Worm (Caenorhabditis elegans) whole organism, L4 larva: Measurements from ENCODE around the gene F54C8.6.

Experiments used
- F44E2.7 ChIP-seq: fragments of 200-800 bp; sonication (Bioruptor generic); IDR thresholded peaks from 2 replicates; pipeline ENCODE4 v2.1.2; 2022; ENCODE audit warnings: missing genetic modification characterization, missing compliant biosample characterization
- T26A8.4 ChIP-seq: fragments of 200-800 bp; sonication (Bioruptor generic); IDR thresholded peaks from 2 replicates; pipeline ENCODE4 v1.3.6; 2022; ENCODE audit warnings: missing genetic modification characterization, missing compliant biosample characterization
- Y105C5A.15 ChIP-seq: fragments of 200-800 bp; sonication (Bioruptor generic); IDR thresholded peaks from 2 replicates; pipeline ENCODE4 v1.3.6; 2022; ENCODE audit warnings: missing genetic modification characterization, missing compliant biosample characterization
- Y48G9A.11 ChIP-seq: fragments of 200-800 bp; sonication (Bioruptor generic); IDR thresholded peaks from 2 replicates; pipeline ENCODE4 v1.3.6; 2022; ENCODE audit warnings: missing genetic modification reagents, missing genetic modification characterization, missing compliant biosample characterization
- Y75B8A.6 ChIP-seq: fragments of 200-800 bp; sonication (Bioruptor generic); IDR thresholded peaks from 2 replicates; pipeline ENCODE4 v1.3.6; 2022; ENCODE audit warnings: missing genetic modification reagents, missing genetic modification characterization, missing compliant biosample characterization
- ZK337.2 ChIP-seq: fragments of 200-800 bp; sonication (Bioruptor generic); IDR thresholded peaks from 2 replicates; pipeline ENCODE4 v1.3.6; 2022; ENCODE audit warnings: missing genetic modification reagents, missing genetic modification characterization, missing compliant biosample characterization
- ama-1 ChIP-seq: fragments of 150-350 bp; optimal IDR thresholded peaks from 2 replicates; lab custom pipeline; 2014; ENCODE audit warnings: inconsistent platforms, mixed read lengths
- ceh-44 ChIP-seq: fragments of 200-800 bp; sonication (Bioruptor generic); IDR thresholded peaks from 2 replicates; pipeline ENCODE4 v1.3.6; 2022; ENCODE audit warnings: missing genetic modification reagents, missing genetic modification characterization, missing compliant biosample characterization
- cey-2 ChIP-seq: sonication (generic microtip); optimal IDR thresholded peaks from 3 replicates; lab custom pipeline; 2017; ENCODE audit warnings: missing genetic modification characterization, mild to moderate bottlenecking, missing compliant biosample characterization, antibody characterized with exemption, borderline replicate concordance; ENCODE audit not compliant: insufficient read depth
- daf-19 ChIP-seq: fragments of 200-800 bp; sonication (Bioruptor generic); conservative IDR thresholded peaks from 2 replicates; pipeline ENCODE4 v1.3.6; 2022; ENCODE audit warnings: missing genetic modification characterization, missing compliant biosample characterization
- egl-27 ChIP-seq: sonication (generic microtip); optimal IDR thresholded peaks from 3 replicates; lab custom pipeline; 2017; ENCODE audit warnings: missing biosample characterization, missing genetic modification reagents, missing genetic modification characterization
- fos-1 ChIP-seq: fragments of 150-350 bp; optimal IDR thresholded peaks from 2 replicates; lab custom pipeline; 2014; ENCODE audit warnings: missing biosample characterization, missing genetic modification characterization
- hlh-11 ChIP-seq: fragments of 200-800 bp; sonication (Bioruptor generic); optimal IDR thresholded peaks from 2 replicates; lab custom pipeline; 2018; ENCODE audit warnings: mild to moderate bottlenecking, missing genetic modification characterization, missing compliant biosample characterization
- hlh-30 ChIP-seq: sonication (generic microtip); optimal IDR thresholded peaks from 2 replicates; lab custom pipeline; 2017; ENCODE audit warnings: antibody characterized with exemption, mild to moderate bottlenecking, missing genetic modification characterization, missing compliant biosample characterization; ENCODE audit not compliant: insufficient read depth
- lin-15B ChIP-seq: fragments of 150-350 bp; sonication (generic microtip); optimal IDR thresholded peaks from 3 replicates; lab custom pipeline; 2014; ENCODE audit warnings: missing biosample characterization, missing genetic modification characterization
- lin-38 ChIP-seq: fragments of 200-800 bp; sonication (Bioruptor generic); IDR thresholded peaks from 2 replicates; pipeline ENCODE4 v1.3.6; 2022; ENCODE audit warnings: missing genetic modification reagents, missing genetic modification characterization, missing compliant biosample characterization
- lir-3 ChIP-seq: sonication (generic microtip); optimal IDR thresholded peaks from 2 replicates; lab custom pipeline; 2016; ENCODE audit warnings: mild to moderate bottlenecking, missing genetic modification characterization, missing compliant biosample characterization
- lsy-2 ChIP-seq, 2 experiments: fragments of 150-350 bp in 1 of 2; sonication (generic microtip) in 1 of 2; optimal IDR thresholded peaks; 2 replicates each; lab custom pipeline; 2014 to 2017; ENCODE audit warnings: missing biosample characterization in 2 of 2, missing genetic modification characterization in 2 of 2
- mdt-29 ChIP-seq: fragments of 200-800 bp; sonication (Bioruptor generic); IDR thresholded peaks from 2 replicates; pipeline ENCODE4 v1.3.6; 2022; ENCODE audit warnings: missing genetic modification reagents, missing genetic modification characterization, missing compliant biosample characterization
- mep-1 ChIP-seq: fragments of 150-350 bp; sonication (generic microtip); optimal IDR thresholded peaks from 3 replicates; lab custom pipeline; 2014; ENCODE audit warnings: missing biosample characterization, missing genetic modification characterization
- mes-2 ChIP-seq: sonication (generic microtip); optimal IDR thresholded peaks from 2 replicates; lab custom pipeline; 2016; ENCODE audit warnings: missing genotype, mild to moderate bottlenecking, missing genetic modification characterization, missing compliant biosample characterization; ENCODE audit not compliant: poor library complexity, severe bottlenecking
- mxl-3 ChIP-seq: fragments of 200-800 bp; sonication (Bioruptor generic); optimal IDR thresholded peaks from 2 replicates; lab custom pipeline; 2018; ENCODE audit warnings: mild to moderate bottlenecking, missing genetic modification characterization, missing compliant biosample characterization
- nhr-102 ChIP-seq: sonication (generic microtip); optimal IDR thresholded peaks from 2 replicates; lab custom pipeline; 2016; ENCODE audit warnings: mild to moderate bottlenecking, missing genetic modification characterization, moderate library complexity, missing compliant biosample characterization
- nhr-28 ChIP-seq: fragments of 150-350 bp; optimal IDR thresholded peaks from 2 replicates; lab custom pipeline; 2014; ENCODE audit warnings: missing biosample characterization, missing genetic modification characterization
- nhr-42 ChIP-seq: fragments of 200-800 bp; sonication (Bioruptor generic); IDR thresholded peaks from 2 replicates; pipeline ENCODE4 v1.3.6; 2022; ENCODE audit warnings: missing genetic modification characterization, missing compliant biosample characterization
- nhr-48 ChIP-seq: sonication (generic microtip); optimal IDR thresholded peaks from 2 replicates; lab custom pipeline; 2016; ENCODE audit warnings: mild to moderate bottlenecking, missing genetic modification characterization, missing compliant biosample characterization
- pha-4 ChIP-seq, 2 experiments: fragments of 150-350 bp in 1 of 2; fragments of 200-800 bp in 1 of 2; sonication (Bioruptor generic) in 1 of 2; IDR thresholded peaks in 1 of 2; optimal IDR thresholded peaks in 1 of 2; 2 replicates each; pipeline versions ENCODE4 v1.3.6 to Lab custom; 2014 to 2022; ENCODE audit warnings: missing genetic modification characterization in 2 of 2, missing genetic modification reagents in 2 of 2, missing biosample characterization in 1 of 2, missing compliant biosample characterization in 1 of 2
- set-16 ChIP-seq: fragments of 200-800 bp; sonication (Bioruptor generic); IDR thresholded peaks from 2 replicates; pipeline ENCODE4 v1.3.6; 2022; ENCODE audit warnings: missing genetic modification reagents, missing genetic modification characterization, missing compliant biosample characterization
- snpc-4 ChIP-seq: fragments of 150-350 bp; optimal IDR thresholded peaks from 2 replicates; lab custom pipeline; 2014; ENCODE audit warnings: missing biosample characterization, missing genetic modification characterization
- spr-3 ChIP-seq: fragments of 200-800 bp; sonication (Bioruptor generic); optimal IDR thresholded peaks from 2 replicates; lab custom pipeline; 2018; ENCODE audit warnings: mild to moderate bottlenecking, missing genetic modification characterization, missing compliant biosample characterization
- tag-97 ChIP-seq: fragments of 200-800 bp; sonication (Bioruptor generic); IDR thresholded peaks from 2 replicates; pipeline ENCODE4 v1.3.6; 2022; ENCODE audit warnings: missing genetic modification characterization, missing compliant biosample characterization
- unc-39 ChIP-seq: sonication (generic microtip); optimal IDR thresholded peaks from 2 replicates; lab custom pipeline; 2017; ENCODE audit warnings: missing biosample characterization, missing genetic modification characterization
- unc-62 ChIP-seq, 3 experiments: fragments of 150-350 bp in 1 of 3; sonication (generic microtip); optimal IDR thresholded peaks in 2 of 3; peaks in 1 of 3; 1 replicate in 1 of 3; 2 replicates in 2 of 3; lab custom pipeline; 2014 to 2017; ENCODE audit warnings: missing biosample characterization in 3 of 3, missing genetic modification characterization in 3 of 3, missing genetic modification reagents in 3 of 3, missing genotype in 1 of 3
- vab-7 ChIP-seq: fragments of 200-800 bp; sonication (Bioruptor generic); IDR thresholded peaks from 2 replicates; pipeline ENCODE4 v1.3.6; 2022; ENCODE audit warnings: missing genetic modification reagents, missing genetic modification characterization, missing compliant biosample characterization
- ztf-7 ChIP-seq: fragments of 150-350 bp; optimal IDR thresholded peaks from 2 replicates; lab custom pipeline; 2014; ENCODE audit warnings: missing biosample characterization, missing genetic modification characterization

Gene F54C8.6

ce11 chrIII:9455980-9456658, 6.4 kb upstream of the F54C8.6 start, which contains the start of the genes rheb-1 and spk-1 (continued):
- no peak for TF ChIP-seq Y105C5A.15
- TF ChIP-seq mep-1 (tag; lab: Kevin White, UChicago), result peak; percentile 89
- peak; percentile 18 for TF ChIP-seq ama-1 (lab: Kevin White, UChicago)
- peak; percentile 86 for TF ChIP-seq lin-38 (GFP tag; lab: Robert Waterston, UW)
- TF ChIP-seq unc-39 (tag; lab: Kevin White, UChicago), result no peak
- 0 out of 2 replicates have a peak, but pooled peaks have one; percentile 53 for TF ChIP-seq nhr-42
- TF ChIP-seq hlh-11 (tag; lab: Kevin White, UChicago), result peak; percentile 97

- TF ChIP-seq lir-3 (tag; lab: Kevin White, UChicago), result no peak
- no peak for TF ChIP-seq daf-19 (GFP tag; lab: Robert Waterston, UW)
- TF ChIP-seq lsy-2 (tag; optimal IDR thresholded peaks at IDR 0.05; lab: Kevin White, UChicago), result peak in 1 of 2 experiments; percentile 12
- peak; percentile 17 for TF ChIP-seq mes-2 (tag; lab: Kevin White, UChicago)
- TF ChIP-seq tag-97 (GFP tag; lab: Robert Waterston, UW), result no peak
- no peak for TF ChIP-seq nhr-102 (tag; lab: Kevin White, UChicago)
- no peak for TF ChIP-seq hlh-30 (tag; lab: Kevin White, UChicago)
- no peak for TF ChIP-seq vab-7 (GFP tag; lab: Robert Waterston, UW)
- no peak for TF ChIP-seq egl-27 (tag; lab: Kevin White, UChicago)
- peak; percentile 93 for TF ChIP-seq mxl-3 (GFP tag; lab: Kevin White, UChicago)
- no peak for TF ChIP-seq Y75B8A.6 (GFP tag; lab: Robert Waterston, UW)
- no peak for TF ChIP-seq snpc-4 (tag; lab: Kevin White, UChicago)
- TF ChIP-seq hlh-11 (tag; lab: Kevin White, UChicago), result peak; percentile 22
- TF ChIP-seq cey-2 (tag; lab: Kevin White, UChicago), result peak; percentile 4
- peak; percentile 52 for TF ChIP-seq nhr-48 (tag; lab: Kevin White, UChicago)
- TF ChIP-seq fos-1, result no peak
These were observed 5.0 kb upstream of the F54C8.6 start for ce11 chrIII:9454730-9455129.

ce11 chrIII:9453962-9454361, 4.2 kb upstream of the F54C8.6 start, which contains the start of gene F54C8.7:
TSS of gene F54C8.7 (minus strand) at chrIII:9454062.
- no peak for TF ChIP-seq F44E2.7
- TF ChIP-seq set-16 (GFP tag; lab: Robert Waterston, UW), result no peak
- TF ChIP-seq fos-1, result no peak
- TF ChIP-seq pha-4 (GFP tag; IDR thresholded peaks at IDR 0.05; lab: Robert Waterston, UW), result no peak
- no peak for TF ChIP-seq pha-4 (tag; optimal IDR thresholded peaks at IDR 0.05; lab: Kevin White, UChicago)
- no peak for TF ChIP-seq mdt-29 (GFP tag; lab: Robert Waterston, UW)
- TF ChIP-seq Y48G9A.11 (GFP tag; lab: Robert Waterston, UW), result no peak
- no peak for TF ChIP-seq ZK337.2 (GFP tag; lab: Robert Waterston, UW)
- no peak for TF ChIP-seq nhr-28
- TF ChIP-seq lir-3 (tag; lab: Kevin White, UChicago), result no peak
- no peak for TF ChIP-seq snpc-4 (tag; lab: Kevin White, UChicago)
- TF ChIP-seq ceh-44 (GFP tag; lab: Robert Waterston, UW), result no peak
- no peak for TF ChIP-seq daf-19 (GFP tag; lab: Robert Waterston, UW)

- TF ChIP-seq hlh-11 (tag; lab: Kevin White, UChicago) (peak; percentile 1), mes-2 (tag; lab: Kevin White, UChicago) (peak; percentile 17), unc-62 (GFP tag; optimal IDR thresholded peaks at IDR 0.05 in 1 of 2; lab: Kevin White, UChicago) (peak in 1 of 2 experiments; percentile 84), unc-62 (tag; optimal IDR thresholded peaks at IDR 0.05; lab: Kevin White, UChicago) (no peak), T26A8.4 (GFP tag; lab: Robert Waterston, UW) (0 out of 2 replicates have a peak, but pooled peaks have one; percentile 27), ztf-7 (tag; lab: Kevin White, UChicago) (no peak), spr-3 (GFP tag; lab: Kevin White, UChicago) (no peak), hlh-30 (tag; lab: Kevin White, UChicago) (peak; percentile 41), lin-15B (tag; lab: Kevin White, UChicago) (no peak), lsy-2 (tag; optimal IDR thresholded peaks at IDR 0.05; lab: Kevin White, UChicago) (peak in 1 of 2 experiments; percentile 37), mxl-3 (GFP tag; lab: Kevin White, UChicago) (peak; percentile 12)
These were observed 1.2 kb upstream of the F54C8.6 start for ce11 chrIII:9450933-9451332.
